Fruit fly (Drosophila melanogaster): ENCODE measurements around the gene Ddx56.
A peak's percentile ranks its signal among the peaks of the same experiment; 100 is the strongest.

Ddx56 gene

DNA sequence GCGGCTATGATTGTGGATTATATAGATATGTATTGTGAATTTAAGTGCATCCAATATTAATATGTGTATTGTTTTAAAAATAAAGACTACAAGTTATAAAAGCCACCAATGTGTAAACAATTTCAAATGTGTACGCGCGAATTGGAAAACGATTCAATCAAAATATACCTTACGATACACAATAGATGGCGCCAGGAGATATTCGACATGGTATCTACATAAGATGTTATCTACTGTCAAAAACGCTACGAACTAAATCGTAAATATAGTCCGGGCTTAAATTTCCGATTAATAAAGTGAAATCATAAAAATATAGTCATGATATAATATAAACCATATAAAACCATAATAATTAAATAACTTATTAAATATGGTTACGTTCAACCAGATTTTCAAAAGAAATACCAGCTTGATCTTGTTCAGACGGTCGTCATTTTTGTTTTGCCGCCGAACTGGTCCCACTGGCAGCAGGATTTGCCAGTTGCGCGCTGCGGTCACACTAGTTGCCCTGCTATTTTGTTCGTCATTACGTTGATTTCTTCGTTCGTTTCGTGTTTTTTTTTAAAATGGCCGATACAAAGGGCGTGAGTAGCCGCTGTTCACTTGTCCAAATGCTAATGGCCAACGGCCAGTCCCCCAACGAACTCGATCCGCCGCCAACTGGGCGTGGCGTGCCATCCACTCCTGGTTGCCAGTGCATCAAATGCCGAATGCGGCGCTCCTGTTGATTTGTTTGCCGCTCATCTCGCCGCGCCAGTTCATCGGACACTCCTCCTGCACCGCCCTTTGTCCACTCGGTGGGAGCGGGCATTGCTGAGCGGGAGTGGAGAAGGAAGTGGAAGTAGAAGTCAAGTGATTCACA is 29.7 kb downstream of the Ddx56 start, which contains the start of gene Septin1 (continued):
- TF ChIP-seq CG8765 (GFP tag; IDR thresholded peaks at IDR 0.05) (no peak), E2f2 (GFP tag; IDR thresholded peaks at IDR 0.05) (peak; percentile 83), CG10267 (tag; optimal IDR thresholded peaks at IDR 0.05) (peak; percentile 43), CG16815 (GFP tag; optimal IDR thresholded peaks at IDR 0.05) (no peak)

DNA sequence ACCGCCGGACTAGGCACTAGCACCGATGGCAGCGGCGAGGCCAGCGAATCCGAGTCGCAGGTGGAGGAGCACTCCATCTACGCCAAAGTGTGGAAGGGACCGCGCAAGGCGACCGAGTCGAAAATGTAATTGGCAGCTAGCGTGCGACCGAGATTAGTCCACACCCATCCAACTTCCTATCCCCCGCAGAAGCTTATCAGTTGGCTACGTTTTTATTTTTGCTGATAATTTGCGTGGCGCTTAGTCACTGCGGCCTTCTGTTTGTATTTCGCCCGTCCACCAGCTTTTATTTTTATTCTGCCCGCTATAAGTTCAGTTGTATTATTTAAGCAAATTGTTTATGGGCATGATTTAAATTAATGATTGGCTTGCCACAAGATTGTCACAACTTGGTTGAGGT is 34.2 kb downstream of the Ddx56 start:
- TF ChIP-seq GATAe (GFP tag; conservative IDR thresholded peaks at IDR 0.05) (0 out of 2 replicates have a peak, but pooled peaks have one; percentile 21), Mes4 (GFP tag; optimal IDR thresholded peaks at IDR 0.05) (no peak), Ravus (GFP tag; IDR thresholded peaks at IDR 0.05) (no peak), trem (tag; optimal IDR thresholded peaks at IDR 0.05) (no peak), CG10431 (GFP tag; optimal IDR thresholded peaks at IDR 0.05) (no peak), NC2β (GFP tag; optimal IDR thresholded peaks at IDR 0.05) (no peak), Xrp1 (GFP tag; IDR thresholded peaks at IDR 0.05) (no peak), exex (tag; optimal IDR thresholded peaks at IDR 0.05) (peak; percentile 71), CG9797 (GFP tag; optimal IDR thresholded peaks at IDR 0.05) (no peak), crp (GFP tag; optimal IDR thresholded peaks at IDR 0.05) (no peak), Deaf1 (tag; optimal IDR thresholded peaks at IDR 0.05) (no peak), nerfin-1 (tag; optimal IDR thresholded peaks at IDR 0.05) (no peak), HLH4C (GFP tag; IDR thresholded peaks at IDR 0.05; ENCODE audit: partially characterized antibody) (no peak), CG34376 (GFP tag; optimal IDR thresholded peaks at IDR 0.05) (peak; percentile 29), fd102C (GFP tag; optimal IDR thresholded peaks at IDR 0.05) (no peak), CG6765 (GFP tag; optimal IDR thresholded peaks at IDR 0.05) (no peak), sug (tag; optimal IDR thresholded peaks at IDR 0.05) (peak; percentile 98)

DNA sequence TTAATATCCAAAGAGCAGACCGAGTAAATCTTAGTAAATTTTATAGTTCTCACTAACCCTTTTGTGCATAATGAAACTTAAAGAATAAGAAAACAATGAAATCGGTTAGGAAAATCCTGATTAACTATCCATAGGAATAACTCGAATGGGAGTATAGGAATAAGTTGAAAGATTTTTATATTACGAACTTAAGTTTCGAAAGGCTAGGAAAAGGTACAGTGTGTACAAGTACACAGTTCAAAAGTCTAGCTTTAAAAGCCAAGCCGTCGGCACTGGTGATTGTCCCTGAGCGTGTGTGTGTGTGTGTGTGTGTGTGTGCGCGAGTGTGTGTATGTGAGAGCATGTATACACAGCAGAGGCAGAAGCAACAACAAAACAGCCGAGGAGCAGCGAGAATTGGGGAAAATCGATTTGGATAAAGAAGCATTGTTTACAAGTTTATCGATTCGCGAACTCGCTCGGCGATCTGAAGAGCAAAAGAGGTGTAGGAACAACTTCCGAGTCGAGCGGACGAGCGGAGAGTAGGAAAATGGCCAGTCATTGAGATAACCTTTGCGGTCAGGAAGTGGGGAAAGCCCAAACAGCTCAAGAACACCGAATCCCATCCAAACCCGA is 36.4 kb downstream of the Ddx56 start:
- TF ChIP-seq onecut (GFP tag; IDR thresholded peaks at IDR 0.05) (peak; percentile 99), CG17385 (GFP tag; optimal IDR thresholded peaks at IDR 0.05) (no peak), E2f2 (GFP tag; IDR thresholded peaks at IDR 0.05) (no peak), CG4360 (GFP tag; IDR thresholded peaks at IDR 0.05) (peak; percentile 40; the same call in 1 of the 2 replicates), Hsf (GFP tag; optimal IDR thresholded peaks at IDR 0.05) (no peak), CG12104 (GFP tag; optimal IDR thresholded peaks at IDR 0.05) (no peak), cg (GFP tag; optimal IDR thresholded peaks at IDR 0.05) (peak; percentile 77), sens (GFP tag) (peak; percentile 63), CG12155 (GFP tag; optimal IDR thresholded peaks at IDR 0.05) (no peak), Ets65A (GFP tag) (peak; percentile 35), CG42726 (GFP tag; IDR thresholded peaks at IDR 0.05; ENCODE audit: partially characterized antibody) (no peak), MESR4 (GFP tag; optimal IDR thresholded peaks at IDR 0.05) (peak; percentile 9), scrt (GFP tag; optimal IDR thresholded peaks at IDR 0.05) (no peak), grau (tag; optimal IDR thresholded peaks at IDR 0.05) (peak; percentile 15), row (GFP tag; IDR thresholded peaks at IDR 0.05) (peak; percentile 51; the same call in 2 of the 3 replicates), MBD-R2 (GFP tag; IDR thresholded peaks at IDR 0.05) (peak; percentile 55), Sry-β (GFP tag; optimal IDR thresholded peaks at IDR 0.05) (peak; percentile 89), grn (GFP tag; optimal IDR thresholded peaks at IDR 0.05) (no peak), vnd (GFP tag; IDR thresholded peaks at IDR 0.05; ENCODE audit: partially characterized antibody) (no peak)
